Fruit fly (Drosophila melanogaster): ENCODE results near the gene Dpy-30L2.
A peak's percentile ranks its signal among the peaks of the same experiment; 100 is the strongest.

The Dpy-30L2 gene

DNA sequence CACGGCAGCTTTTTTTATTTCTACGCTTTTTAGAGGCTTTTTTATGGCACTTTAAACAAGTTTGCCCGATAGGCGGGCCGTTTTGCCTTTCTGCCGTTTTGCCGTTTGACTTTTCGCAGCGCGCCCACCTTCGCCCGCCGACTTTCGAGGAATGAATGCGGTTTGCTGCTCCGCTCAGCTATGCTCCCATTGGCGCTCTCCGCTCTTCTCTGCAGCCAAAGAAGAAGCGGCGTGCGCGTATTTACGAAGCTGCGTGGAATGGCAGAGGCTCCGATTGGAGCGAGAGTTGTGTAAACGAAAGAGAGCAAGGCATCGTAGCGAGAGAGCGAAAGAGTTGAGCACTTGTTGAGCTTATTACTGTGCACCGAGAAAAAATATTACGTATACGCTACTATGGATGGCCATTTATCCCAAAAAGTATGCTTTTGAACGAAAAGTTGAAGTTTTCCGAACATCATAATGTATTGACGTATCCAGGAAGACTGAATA, 24.1 kb upstream of the Dpy-30L2 start, which contains the start of gene wit (continued):
- TF ChIP-seq CG18764 (GFP tag; optimal IDR thresholded peaks at IDR 0.05) (no peak), pb (GFP tag; optimal IDR thresholded peaks at IDR 0.05) (no peak), CG13624 (GFP tag; optimal IDR thresholded peaks at IDR 0.05) (no peak), nom (GFP tag; optimal IDR thresholded peaks at IDR 0.05) (peak; percentile 84), CG12769 (tag; optimal IDR thresholded peaks at IDR 0.05) (peak; percentile 90), vnd (GFP tag; IDR thresholded peaks at IDR 0.05; ENCODE audit: partially characterized antibody) (no peak), CG42726 (GFP tag; IDR thresholded peaks at IDR 0.05; ENCODE audit: partially characterized antibody) (0 out of 2 replicates have a peak, but pooled peaks have one; percentile 16), CG4707 (GFP tag; optimal IDR thresholded peaks at IDR 0.05) (peak; percentile 22), Dad (GFP tag; optimal IDR thresholded peaks at IDR 0.05) (no peak), Hand (GFP tag; optimal IDR thresholded peaks at IDR 0.05) (peak; percentile 55), CoRest (tag; optimal IDR thresholded peaks at IDR 0.05) (no peak), tin (GFP tag; optimal IDR thresholded peaks at IDR 0.05) (no peak), br (optimal IDR thresholded peaks at IDR 0.05) (no peak), unc-4 (GFP tag; IDR thresholded peaks at IDR 0.05; ENCODE audit: partially characterized antibody) (peak; percentile 58), CG32532 (GFP tag; IDR thresholded peaks at IDR 0.05) (peak; percentile 62; the same call in 1 of the 2 replicates), Usf (GFP tag; optimal IDR thresholded peaks at IDR 0.05) (no peak), CG6654 (GFP tag; optimal IDR thresholded peaks at IDR 0.05) (no peak), ftz-f1 (GFP tag; optimal IDR thresholded peaks at IDR 0.05) (peak; percentile 6), tll (GFP tag; optimal IDR thresholded peaks at IDR 0.05) (no peak), CG8765 (GFP tag; IDR thresholded peaks at IDR 0.05) (no peak), slou (GFP tag; optimal IDR thresholded peaks at IDR 0.05) (no peak), H2.0 (GFP tag; IDR thresholded peaks at IDR 0.05) (no peak; the same call in 1 of the 2 replicates), nau (GFP tag; optimal IDR thresholded peaks at IDR 0.05) (peak; percentile 41), CG10959 (GFP tag; IDR thresholded peaks at IDR 0.05) (no peak), crc (GFP tag; optimal IDR thresholded peaks at IDR 0.05) (no peak), CG10565 (GFP tag; optimal IDR thresholded peaks at IDR 0.05) (no peak), twi (tag; optimal IDR thresholded peaks at IDR 0.05) (no peak), CG17912 (GFP tag; optimal IDR thresholded peaks at IDR 0.05) (no peak), lov (optimal IDR thresholded peaks at IDR 0.05) (no peak), lov (GFP tag; IDR thresholded peaks at IDR 0.05) (no peak), Sox102F (GFP tag; optimal IDR thresholded peaks at IDR 0.05) (peak; percentile 12), ara (GFP tag; IDR thresholded peaks at IDR 0.05) (no peak), CG2875 (GFP tag; optimal IDR thresholded peaks at IDR 0.05) (peak; percentile 40), NK7.1 (GFP tag; optimal IDR thresholded peaks at IDR 0.05) (peak; percentile 20), D19A (tag; optimal IDR thresholded peaks at IDR 0.05) (no peak), pros (GFP tag; optimal IDR thresholded peaks at IDR 0.05) (no peak), CG10267 (tag; optimal IDR thresholded peaks at IDR 0.05) (no peak), Mes4 (GFP tag; optimal IDR thresholded peaks at IDR 0.05) (peak; percentile 35), seq (GFP tag; IDR thresholded peaks at IDR 0.05) (no peak), Dp (GFP tag; optimal IDR thresholded peaks at IDR 0.05) (peak; percentile 6), usp (GFP tag; optimal IDR thresholded peaks at IDR 0.05) (no peak), CG15073 (GFP tag; optimal IDR thresholded peaks at IDR 0.05) (no peak), Eip74EF (GFP tag; optimal IDR thresholded peaks at IDR 0.05) (peak in 1 of 2 experiments; percentile 27), tio (GFP tag; optimal IDR thresholded peaks at IDR 0.05) (no peak), CG2712 (tag; optimal IDR thresholded peaks at IDR 0.05) (no peak), Opbp (GFP tag; IDR thresholded peaks at IDR 0.05; ENCODE audit: partially characterized antibody) (peak; percentile 15; the same call in 1 of the 3 replicates), bbx (GFP tag; IDR thresholded peaks at IDR 0.05; ENCODE audit: partially characterized antibody) (peak; percentile 41; the same call in 1 of the 2 replicates), Jarid2 (GFP tag; optimal IDR thresholded peaks at IDR 0.05) (peak; percentile 68), slbo (GFP tag; IDR thresholded peaks at IDR 0.05) (0 out of 2 replicates have a peak, but pooled peaks have one; percentile 36), Hr39 (optimal IDR thresholded peaks at IDR 0.05) (no peak)

All from whole organism, embryonic.